Worm (Caenorhabditis elegans): Measurements from ENCODE around the gene ZK809.8.
A peak's percentile ranks its signal among the peaks of the same experiment; 100 is the strongest.

The ZK809.8 gene

ce11 chrIV:11636409-11636723 lies 12.5 kb downstream of the ZK809.8 start, which contains the start of gene F58B3.6:
F58B3.6 (plus strand) TSS chrIV:11636648.
- TF ChIP-seq ceh-9 (tag; optimal IDR thresholded peaks at IDR 0.05): no peak
- TF ChIP-seq hlh-30 (tag; optimal IDR thresholded peaks at IDR 0.05; ENCODE audit: insufficient read depth): peak; percentile 67

DNA sequence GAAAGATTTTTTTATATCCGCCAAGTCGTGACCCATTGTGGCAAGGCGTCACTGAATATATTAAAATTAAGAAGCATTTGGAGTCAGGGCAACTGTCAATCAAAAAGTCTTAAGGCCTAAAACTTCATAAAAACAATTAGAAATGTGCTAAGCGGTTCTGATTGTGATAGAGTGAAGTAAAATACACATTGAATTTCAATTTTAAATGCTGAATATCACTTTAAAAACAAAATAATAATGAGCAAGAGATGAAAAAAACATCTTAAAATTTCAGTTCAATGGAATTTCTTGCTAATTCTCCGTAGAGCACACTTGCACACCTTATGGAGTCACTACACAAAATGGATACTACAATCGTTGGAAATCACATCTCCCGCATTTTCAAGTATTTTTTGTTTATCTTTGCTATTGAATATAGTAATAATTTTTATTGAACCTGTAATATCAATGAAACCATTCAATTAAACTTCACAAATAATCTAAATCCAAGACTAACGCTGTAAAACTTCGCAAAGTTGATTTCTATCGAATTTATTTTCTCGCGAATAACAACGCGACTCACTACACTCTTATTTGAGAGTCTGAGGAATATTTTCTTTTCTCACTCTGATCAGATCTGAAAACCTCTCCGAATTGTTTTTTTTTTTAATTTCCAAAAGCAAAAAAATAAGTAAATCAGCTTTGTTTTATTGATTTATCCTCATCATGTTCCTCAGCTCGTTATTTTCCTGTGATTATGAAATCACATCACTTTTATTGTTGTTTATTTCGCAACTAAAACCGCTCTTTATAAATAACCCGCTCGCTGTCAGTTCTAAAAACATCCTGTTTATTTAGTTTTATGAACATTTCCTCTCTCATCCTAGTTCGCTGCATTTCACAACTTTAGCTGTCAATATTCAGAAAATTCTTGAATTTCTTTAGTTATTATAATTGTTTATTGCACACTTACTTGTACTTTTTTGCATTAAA lies 13.1 kb downstream of the ZK809.8 start, which contains the start of gene mars-1:
mars-1 (minus strand) TSS at position 51 of the 972 bp plus-strand sequence.
- no peak for TF ChIP-seq sdc-2 (tag; optimal IDR thresholded peaks at IDR 0.05)
- no peak for TF ChIP-seq nhr-232 (tag; optimal IDR thresholded peaks at IDR 0.05)
- TF ChIP-seq tbx-2 (tag; optimal IDR thresholded peaks at IDR 0.05): peak; percentile 80
- TF ChIP-seq dve-1 (tag; optimal IDR thresholded peaks at IDR 0.05): no peak
- TF ChIP-seq ceh-19 (GFP tag; optimal IDR thresholded peaks at IDR 0.05): peak; percentile 21
- TF ChIP-seq ahr-1 (tag; optimal IDR thresholded peaks at IDR 0.05): peak; percentile 53
- TF ChIP-seq unc-86 (tag; optimal IDR thresholded peaks at IDR 0.05): peak; percentile 57
- peak; percentile 79 for TF ChIP-seq tbx-7 (tag; optimal IDR thresholded peaks at IDR 0.05)
- no peak for TF ChIP-seq hlh-15 (tag; optimal IDR thresholded peaks at IDR 0.05)
- TF ChIP-seq hlh-8 (tag; optimal IDR thresholded peaks at IDR 0.05): peak; percentile 51
- TF ChIP-seq zip-5 (tag; optimal IDR thresholded peaks at IDR 0.05): peak; percentile 93
- TF ChIP-seq eyg-1 (tag; optimal IDR thresholded peaks at IDR 0.05): peak; percentile 18
- TF ChIP-seq ceh-48 (tag; optimal IDR thresholded peaks at IDR 0.05): no peak
- TF ChIP-seq ceh-31 (tag; optimal IDR thresholded peaks at IDR 0.05): peak; percentile 94
- peak; percentile 76 for TF ChIP-seq ceh-34 (tag; optimal IDR thresholded peaks at IDR 0.05)
- TF ChIP-seq gmeb-2 (tag; optimal IDR thresholded peaks at IDR 0.05): no peak
- peak; percentile 82 for TF ChIP-seq ceh-2 (tag; optimal IDR thresholded peaks at IDR 0.05)
- no peak for TF ChIP-seq K02D7.2 (tag; optimal IDR thresholded peaks at IDR 0.05)
- peak; percentile 72 for TF ChIP-seq fax-1 (tag; optimal IDR thresholded peaks at IDR 0.05)
- no peak for TF ChIP-seq unc-3 (GFP tag; conservative IDR thresholded peaks at IDR 0.05)
- peak; percentile 60 for TF ChIP-seq unc-3 (tag; optimal IDR thresholded peaks at IDR 0.05)
- TF ChIP-seq hlh-13 (GFP tag; optimal IDR thresholded peaks at IDR 0.05): no peak
- peak; percentile 50 for TF ChIP-seq ceh-18 (tag; optimal IDR thresholded peaks at IDR 0.05)
- TF ChIP-seq mec-3 (tag; optimal IDR thresholded peaks at IDR 0.05; ENCODE audit: borderline replicate concordance): peak; percentile 49
- TF ChIP-seq ttx-3 (tag; optimal IDR thresholded peaks at IDR 0.05): no peak
- peak; percentile 85 for TF ChIP-seq C08G9.2 (tag; optimal IDR thresholded peaks at IDR 0.05)
- TF ChIP-seq pax-1 (tag; optimal IDR thresholded peaks at IDR 0.05): no peak
- peak; percentile 37 for TF ChIP-seq ref-2 (tag; optimal IDR thresholded peaks at IDR 0.05)
- TF ChIP-seq rnt-1 (tag; optimal IDR thresholded peaks at IDR 0.05): peak; percentile 49
- peak; percentile 32 for TF ChIP-seq syd-9 (tag; optimal IDR thresholded peaks at IDR 0.05)
- peak; percentile 59 for TF ChIP-seq elt-2 (tag; optimal IDR thresholded peaks at IDR 0.05)
- TF ChIP-seq lim-6 (tag; optimal IDR thresholded peaks at IDR 0.05): peak; percentile 54
- TF ChIP-seq F13H6.1 (tag; optimal IDR thresholded peaks at IDR 0.05): peak; percentile 72
- peak; percentile 64 for TF ChIP-seq pqm-1 (tag; optimal IDR thresholded peaks at IDR 0.05)
- no peak for TF ChIP-seq pros-1 (tag; optimal IDR thresholded peaks at IDR 0.05)
- TF ChIP-seq unc-42 (tag; optimal IDR thresholded peaks at IDR 0.05): peak; percentile 60
- peak; percentile 62 for TF ChIP-seq ceh-14 (tag; optimal IDR thresholded peaks at IDR 0.05)
- peak; percentile 90 for TF ChIP-seq ets-4 (tag; optimal IDR thresholded peaks at IDR 0.05)

DNA sequence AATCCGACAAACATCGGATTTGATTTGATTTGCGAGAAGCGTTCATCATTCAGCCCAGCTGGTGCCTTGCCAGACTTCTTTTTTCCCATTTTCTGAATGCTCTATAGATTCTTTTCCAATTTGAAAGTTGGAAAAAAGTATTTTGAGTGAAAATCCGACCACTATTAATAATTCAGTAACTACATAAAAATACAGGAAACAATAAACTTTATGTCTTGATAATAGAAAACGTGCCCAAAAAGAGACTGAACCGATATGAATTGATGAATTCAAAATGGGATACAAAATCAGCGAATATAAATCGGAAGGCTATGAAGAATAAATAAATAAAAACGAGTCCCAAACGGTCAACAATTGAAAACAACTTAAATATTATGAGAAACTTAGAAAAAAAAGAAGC lies 17.1 kb downstream of the ZK809.8 start, which contains the start of gene F58B3.4:
F58B3.4 (minus strand) TSS at position 101 of the 400 bp plus-strand sequence.
- TF ChIP-seq nfya-1 (tag; optimal IDR thresholded peaks at IDR 0.05) (no peak), ceh-19 (GFP tag; optimal IDR thresholded peaks at IDR 0.05) (no peak), ref-2 (tag; optimal IDR thresholded peaks at IDR 0.05) (no peak), ceh-22 (tag; optimal IDR thresholded peaks at IDR 0.05) (no peak), pat-9 (tag; optimal IDR thresholded peaks at IDR 0.05) (no peak), K02D7.2 (tag; optimal IDR thresholded peaks at IDR 0.05) (no peak), rnt-1 (tag; optimal IDR thresholded peaks at IDR 0.05) (no peak), C08G9.2 (tag; optimal IDR thresholded peaks at IDR 0.05) (no peak), ceh-9 (tag; optimal IDR thresholded peaks at IDR 0.05) (no peak), K09A11.1 (tag; optimal IDR thresholded peaks at IDR 0.05; ENCODE audit: insufficient read depth) (no peak), pqm-1 (tag; optimal IDR thresholded peaks at IDR 0.05) (no peak), lin-11 (tag; optimal IDR thresholded peaks at IDR 0.05) (no peak), madf-2 (tag; optimal IDR thresholded peaks at IDR 0.05) (no peak), ceh-31 (tag; optimal IDR thresholded peaks at IDR 0.05) (no peak), unc-3 (GFP tag; conservative IDR thresholded peaks at IDR 0.05) (no peak), unc-3 (tag; optimal IDR thresholded peaks at IDR 0.05) (no peak), ceh-48 (tag; optimal IDR thresholded peaks at IDR 0.05) (no peak), ztf-16 (tag; optimal IDR thresholded peaks at IDR 0.05) (no peak), ceh-2 (tag; optimal IDR thresholded peaks at IDR 0.05) (no peak)

Data from whole organism, late embryonic.